Worm (Caenorhabditis elegans) whole organism, young adult: ENCODE results near the gene epg-7.

Source experiments
- B0261.1 ChIP-seq: sonication (generic microtip); optimal IDR thresholded peaks from 2 replicates; lab custom pipeline; 2016; ENCODE audit warnings: mild to moderate bottlenecking, missing genetic modification characterization, moderate library complexity, missing compliant biosample characterization
- let-607 ChIP-seq, 2 experiments: fragments of 200-800 bp in 1 of 2; sonication (Bioruptor generic) in 1 of 2; sonication (generic microtip) in 1 of 2; optimal IDR thresholded peaks; 2 replicates each; lab custom pipeline; 2016 to 2018; ENCODE audit warnings: mild to moderate bottlenecking in 2 of 2, missing compliant biosample characterization in 2 of 2, missing genetic modification characterization in 2 of 2, moderate library complexity in 2 of 2, missing genotype in 1 of 2
- mxl-1 ChIP-seq: sonication (generic microtip); optimal IDR thresholded peaks from 2 replicates; lab custom pipeline; 2016; ENCODE audit warnings: missing genetic modification characterization, missing compliant biosample characterization
- unc-62 ChIP-seq: fragments of 150-350 bp; optimal IDR thresholded peaks from 2 replicates; lab custom pipeline; 2014; ENCODE audit warnings: missing biosample characterization, missing genetic modification reagents, missing genetic modification characterization

DNA sequence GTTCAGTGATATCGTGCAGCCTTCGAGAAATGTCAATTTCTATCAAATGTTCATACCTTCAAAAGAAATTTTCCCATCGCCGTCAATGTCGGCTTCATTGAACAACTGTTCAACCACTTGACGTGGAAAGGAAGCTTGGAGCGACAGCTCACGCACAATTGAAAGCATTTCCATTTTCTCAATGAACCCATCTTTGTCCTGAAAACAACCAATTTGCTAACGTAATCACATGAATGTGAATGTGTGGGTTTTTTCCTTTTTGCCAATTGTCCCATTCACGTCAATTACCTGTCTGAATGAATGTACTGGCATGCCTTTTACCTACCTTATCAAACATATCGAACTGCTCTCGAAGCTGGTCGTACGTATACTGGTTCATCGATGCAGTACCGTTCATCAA, 38.2 kb upstream of the epg-7 start:
- TF ChIP-seq let-607 (tag; optimal IDR thresholded peaks at IDR 0.05; lab: Kevin White, UChicago), result peak; percentile 78 to 91
- TF ChIP-seq mxl-1 (tag; lab: Kevin White, UChicago), result no peak
- no peak for TF ChIP-seq B0261.1 (tag; lab: Kevin White, UChicago)
- TF ChIP-seq unc-62 (GFP tag; lab: Kevin White, UChicago), result peak; percentile 29
